Worm (Caenorhabditis elegans): ENCODE measurements around the gene F16G10.7.
A peak's percentile ranks its signal among the peaks of the same experiment; 100 is the strongest.

Gene F16G10.7

DNA sequence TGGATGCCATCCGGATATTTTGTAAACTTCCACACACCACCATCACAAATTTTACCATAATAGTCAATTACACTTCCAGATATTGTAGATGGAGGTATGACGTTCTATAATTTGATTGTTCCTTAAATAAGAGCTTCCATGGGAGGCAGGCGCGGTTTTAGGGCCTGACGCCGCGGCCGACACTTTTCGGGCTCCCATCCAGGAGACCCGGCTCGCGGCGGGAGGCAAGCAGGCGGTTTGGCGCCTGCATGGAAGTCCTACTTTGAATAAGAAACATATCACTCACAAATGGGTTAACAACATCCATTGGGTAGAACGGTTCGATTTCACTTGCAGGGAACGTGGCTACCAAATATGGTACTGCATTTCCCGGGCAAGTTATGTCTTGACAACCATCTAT lies 401 bp downstream of the F16G10.7 start:
- TF ChIP-seq ceh-30 (tag; optimal IDR thresholded peaks at IDR 0.05) (no peak), sox-4 (tag; optimal IDR thresholded peaks at IDR 0.05) (no peak), ceh-31 (tag; optimal IDR thresholded peaks at IDR 0.05) (no peak), ceh-9 (tag; optimal IDR thresholded peaks at IDR 0.05) (no peak), lim-6 (tag; optimal IDR thresholded peaks at IDR 0.05) (no peak), pag-3 (tag; optimal IDR thresholded peaks at IDR 0.05; ENCODE audit: borderline replicate concordance) (no peak), ceh-24 (tag; optimal IDR thresholded peaks at IDR 0.05) (no peak), ceh-2 (tag; optimal IDR thresholded peaks at IDR 0.05) (no peak), rnt-1 (tag; optimal IDR thresholded peaks at IDR 0.05) (no peak), tbx-2 (tag; optimal IDR thresholded peaks at IDR 0.05) (no peak), che-1 (tag; optimal IDR thresholded peaks at IDR 0.05) (no peak), fkh-10 (GFP tag; optimal IDR thresholded peaks at IDR 0.05) (no peak), unc-86 (tag; optimal IDR thresholded peaks at IDR 0.05) (no peak), tbx-7 (tag; optimal IDR thresholded peaks at IDR 0.05) (no peak), hlh-30 (tag; optimal IDR thresholded peaks at IDR 0.05; ENCODE audit: insufficient read depth) (no peak), zip-5 (tag; optimal IDR thresholded peaks at IDR 0.05) (no peak), pat-9 (tag; optimal IDR thresholded peaks at IDR 0.05) (no peak), ref-2 (tag; optimal IDR thresholded peaks at IDR 0.05) (no peak), dmd-4 (tag; optimal IDR thresholded peaks at IDR 0.05; ENCODE audit: borderline replicate concordance) (no peak)

- TF ChIP-seq dve-1 (tag; optimal IDR thresholded peaks at IDR 0.05): no peak
- TF ChIP-seq eyg-1 (tag; optimal IDR thresholded peaks at IDR 0.05): no peak
- no peak for TF ChIP-seq pag-3 (tag; optimal IDR thresholded peaks at IDR 0.05; ENCODE audit: borderline replicate concordance)
- no peak for TF ChIP-seq lin-11 (tag; optimal IDR thresholded peaks at IDR 0.05)
- TF ChIP-seq unc-55 (GFP tag; optimal IDR thresholded peaks at IDR 0.05): no peak
- no peak for TF ChIP-seq sdc-2 (tag; optimal IDR thresholded peaks at IDR 0.05)
- TF ChIP-seq ceh-19 (GFP tag; optimal IDR thresholded peaks at IDR 0.05): no peak
- TF ChIP-seq hlh-30 (tag; optimal IDR thresholded peaks at IDR 0.05; ENCODE audit: insufficient read depth): no peak
- TF ChIP-seq elt-4 (tag; optimal IDR thresholded peaks at IDR 0.05): peak; percentile 36
- TF ChIP-seq ceh-9 (tag; optimal IDR thresholded peaks at IDR 0.05): no peak
- TF ChIP-seq zip-5 (tag; optimal IDR thresholded peaks at IDR 0.05): peak; percentile 70
- TF ChIP-seq pqm-1 (tag; optimal IDR thresholded peaks at IDR 0.05): peak; percentile 98
- peak; percentile 100 for TF ChIP-seq elt-2 (tag; optimal IDR thresholded peaks at IDR 0.05)
- TF ChIP-seq ets-4 (tag; optimal IDR thresholded peaks at IDR 0.05): peak; percentile 57
Observed at ce11 chrII:2378465-2379009, 1.5 kb downstream of the F16G10.7 start.

ce11 chrII:2377751-2378150 lies 2.3 kb downstream of the F16G10.7 start, which contains the start of gene F16G10.6:
Gene F16G10.6 (minus strand): TSS chrII:2377851.
- TF ChIP-seq ama-1 (optimal IDR thresholded peaks at IDR 0.05) (no peak), unc-55 (GFP tag; optimal IDR thresholded peaks at IDR 0.05) (no peak), tbx-2 (tag; optimal IDR thresholded peaks at IDR 0.05) (no peak), ceh-19 (GFP tag; optimal IDR thresholded peaks at IDR 0.05) (no peak), nfya-1 (tag; optimal IDR thresholded peaks at IDR 0.05) (no peak), T23F11.4 (GFP tag; optimal IDR thresholded peaks at IDR 0.05) (no peak), ceh-30 (tag; optimal IDR thresholded peaks at IDR 0.05) (no peak), ceh-14 (tag; optimal IDR thresholded peaks at IDR 0.05) (no peak), elt-2 (tag; optimal IDR thresholded peaks at IDR 0.05) (no peak), ceh-34 (tag; optimal IDR thresholded peaks at IDR 0.05) (no peak), nhr-232 (tag; optimal IDR thresholded peaks at IDR 0.05) (no peak), pat-9 (tag; optimal IDR thresholded peaks at IDR 0.05) (no peak), sox-2 (GFP tag; IDR thresholded peaks at IDR 0.05) (no peak), ceh-18 (tag; optimal IDR thresholded peaks at IDR 0.05) (no peak), fkh-6 (tag; optimal IDR thresholded peaks at IDR 0.05) (no peak), lin-11 (tag; optimal IDR thresholded peaks at IDR 0.05) (no peak), unc-86 (tag; optimal IDR thresholded peaks at IDR 0.05) (no peak), ahr-1 (tag; optimal IDR thresholded peaks at IDR 0.05) (no peak)
